Worm (Caenorhabditis elegans) whole organism, L1 larva: ENCODE measurements around the gene fbxb-106.

ENCODE experiments used
- C04F5.9 ChIP-seq: sonication (generic microtip); optimal IDR thresholded peaks from 2 replicates; lab custom pipeline; 2016; ENCODE audit warnings: missing genetic modification characterization, missing compliant biosample characterization
- C34B4.2 ChIP-seq: sonication (generic microtip); optimal IDR thresholded peaks from 2 replicates; lab custom pipeline; 2017; ENCODE audit warnings: mild to moderate bottlenecking, missing genetic modification characterization, missing compliant biosample characterization
- F16B12.6 ChIP-seq: fragments of 150-350 bp; optimal IDR thresholded peaks from 2 replicates; lab custom pipeline; 2014; ENCODE audit warnings: missing biosample characterization, missing genetic modification characterization
- alr-1 ChIP-seq: fragments of 200-800 bp; sonication (Bioruptor generic); optimal IDR thresholded peaks from 2 replicates; lab custom pipeline; 2018; ENCODE audit warnings: borderline replicate concordance, mild to moderate bottlenecking, missing genetic modification characterization, missing compliant biosample characterization
- ama-1 ChIP-seq: fragments of 150-350 bp; optimal IDR thresholded peaks from 2 replicates; lab custom pipeline; 2014
- ceh-63 ChIP-seq: fragments of 200-800 bp; sonication (Bioruptor generic); optimal IDR thresholded peaks from 2 replicates; lab custom pipeline; 2018; ENCODE audit warnings: mild to moderate bottlenecking, missing genetic modification characterization, missing compliant biosample characterization
- ceh-8 ChIP-seq: fragments of 200-800 bp; sonication (Bioruptor generic); optimal IDR thresholded peaks from 2 replicates; lab custom pipeline; 2018; ENCODE audit warnings: mild to moderate bottlenecking, missing genetic modification characterization, moderate library complexity, missing compliant biosample characterization
- ceh-90 ChIP-seq: sonication (generic microtip); optimal IDR thresholded peaks from 2 replicates; lab custom pipeline; 2016; ENCODE audit warnings: missing genetic modification characterization, missing compliant biosample characterization
- ces-1 ChIP-seq: fragments of 150-350 bp; optimal IDR thresholded peaks from 2 replicates; lab custom pipeline; 2014; ENCODE audit warnings: missing biosample characterization, missing genetic modification reagents, missing genetic modification characterization
- efl-1 ChIP-seq, 4 experiments: fragments of 150-350 bp; optimal IDR thresholded peaks in 3 of 4; peaks in 1 of 4; 1 replicate in 1 of 4; 2 replicates in 3 of 4; lab custom pipeline; 2014; ENCODE audit warnings: missing biosample characterization in 2 of 4, missing genetic modification characterization in 2 of 4, missing genetic modification reagents in 2 of 4
- egl-13 ChIP-seq: sonication (generic microtip); optimal IDR thresholded peaks from 2 replicates; lab custom pipeline; 2016; ENCODE audit warnings: missing genotype, missing genetic modification reagents, missing genetic modification characterization, missing compliant biosample characterization
- elt-2 ChIP-seq: sonication (generic microtip); optimal IDR thresholded peaks from 2 replicates; lab custom pipeline; 2016; ENCODE audit warnings: missing genetic modification characterization, mild to moderate bottlenecking, inconsistent platforms, missing compliant biosample characterization, missing genetic modification reagents
- elt-3 ChIP-seq, 6 experiments: fragments of 150-350 bp in 1 of 6; sonication (generic microtip); optimal IDR thresholded peaks; 2 replicates each; lab custom pipeline; 2017 to 2018; ENCODE audit warnings: missing biosample characterization in 6 of 6, missing genetic modification characterization in 6 of 6, inconsistent platforms in 1 of 6
- fkh-10 ChIP-seq: sonication (generic microtip); optimal IDR thresholded peaks from 2 replicates; lab custom pipeline; 2017; ENCODE audit warnings: missing biosample characterization, missing genetic modification reagents, missing genetic modification characterization
- fkh-8 ChIP-seq: sonication (generic microtip); optimal IDR thresholded peaks from 2 replicates; lab custom pipeline; 2016; ENCODE audit warnings: mild to moderate bottlenecking, missing genetic modification characterization, missing compliant biosample characterization
- grh-1 ChIP-seq: fragments of 200-800 bp; sonication (Bioruptor generic); IDR thresholded peaks from 2 replicates; pipeline ENCODE4 v1.3.6; 2022; ENCODE audit warnings: missing genetic modification reagents, missing genetic modification characterization, missing compliant biosample characterization
- hlh-4 ChIP-seq: sonication (generic microtip); optimal IDR thresholded peaks from 2 replicates; lab custom pipeline; 2016; ENCODE audit warnings: mild to moderate bottlenecking, missing genetic modification characterization, missing compliant biosample characterization
- hpl-2 ChIP-seq: fragments of 150-350 bp; optimal IDR thresholded peaks from 2 replicates; lab custom pipeline; 2014; ENCODE audit warnings: missing biosample characterization, missing genetic modification reagents, missing genetic modification characterization
- irx-1 ChIP-seq: sonication (generic microtip); optimal IDR thresholded peaks from 2 replicates; lab custom pipeline; 2016; ENCODE audit warnings: missing genetic modification characterization, missing compliant biosample characterization
- jun-1 ChIP-seq: fragments of 150-350 bp; optimal IDR thresholded peaks from 2 replicates; lab custom pipeline; 2014; ENCODE audit warnings: missing biosample characterization, missing genetic modification reagents, missing genetic modification characterization
- lin-13 ChIP-seq: fragments of 150-350 bp; optimal IDR thresholded peaks from 2 replicates; lab custom pipeline; 2014; ENCODE audit warnings: missing biosample characterization, missing genetic modification reagents, missing genetic modification characterization
- lin-14 ChIP-seq: fragments of 200-800 bp; sonication (Bioruptor generic); optimal IDR thresholded peaks from 2 replicates; lab custom pipeline; 2018; ENCODE audit warnings: mild to moderate bottlenecking, missing genetic modification characterization, moderate library complexity, missing compliant biosample characterization
- lin-39 ChIP-seq: fragments of 150-350 bp; optimal IDR thresholded peaks from 2 replicates; lab custom pipeline; 2014; ENCODE audit warnings: missing biosample characterization, missing genetic modification reagents, missing genetic modification characterization
- lir-3 ChIP-seq: sonication (generic microtip); optimal IDR thresholded peaks from 2 replicates; lab custom pipeline; 2016; ENCODE audit warnings: mild to moderate bottlenecking, missing genetic modification characterization, moderate library complexity, missing compliant biosample characterization; ENCODE audit not compliant: poor library complexity
- mab-9 ChIP-seq: fragments of 200-800 bp; sonication (Bioruptor generic); IDR thresholded peaks from 2 replicates; pipeline ENCODE4 v1.3.6; 2022; ENCODE audit warnings: missing genetic modification reagents, missing genetic modification characterization, missing compliant biosample characterization
- mdl-1 ChIP-seq, 2 experiments: fragments of 150-350 bp; optimal IDR thresholded peaks; 2 replicates each; lab custom pipeline; 2014 to 2017; ENCODE audit warnings: missing biosample characterization in 2 of 2, missing genetic modification characterization in 2 of 2, inconsistent platforms in 1 of 2
- nhr-237 ChIP-seq: fragments of 150-350 bp; optimal IDR thresholded peaks from 2 replicates; lab custom pipeline; 2014; ENCODE audit warnings: missing biosample characterization, missing genetic modification characterization
- nhr-28 ChIP-seq: fragments of 150-350 bp; optimal IDR thresholded peaks from 2 replicates; lab custom pipeline; 2014; ENCODE audit warnings: missing biosample characterization, missing genetic modification characterization
- nhr-47 ChIP-seq: sonication (generic microtip); optimal IDR thresholded peaks from 2 replicates; lab custom pipeline; 2016; ENCODE audit warnings: mild to moderate bottlenecking, missing genetic modification characterization, moderate library complexity, missing compliant biosample characterization
- nhr-77 ChIP-seq: fragments of 150-350 bp; optimal IDR thresholded peaks from 2 replicates; lab custom pipeline; 2014; ENCODE audit warnings: missing biosample characterization, missing genetic modification characterization
- pax-3 ChIP-seq: fragments of 200-800 bp; sonication (Bioruptor generic); optimal IDR thresholded peaks from 2 replicates; lab custom pipeline; 2018; ENCODE audit warnings: mild to moderate bottlenecking, missing genetic modification characterization, moderate library complexity, missing compliant biosample characterization
- pqm-1 ChIP-seq: sonication (generic microtip); optimal IDR thresholded peaks from 3 replicates; lab custom pipeline; 2017; ENCODE audit warnings: missing biosample characterization, missing genetic modification characterization
- rnt-1 ChIP-seq: sonication (generic microtip); optimal IDR thresholded peaks from 2 replicates; lab custom pipeline; 2016; ENCODE audit warnings: mild to moderate bottlenecking, missing genetic modification characterization, moderate library complexity, missing compliant biosample characterization
- sox-4 ChIP-seq: sonication (generic microtip); optimal IDR thresholded peaks from 2 replicates; lab custom pipeline; 2016; ENCODE audit warnings: missing genetic modification characterization, missing compliant biosample characterization
- sup-37 ChIP-seq: fragments of 200-800 bp; sonication (Bioruptor generic); optimal IDR thresholded peaks from 2 replicates; lab custom pipeline; 2018; ENCODE audit warnings: mild to moderate bottlenecking, missing genetic modification characterization, missing compliant biosample characterization
- swsn-7 ChIP-seq: sonication (generic microtip); optimal IDR thresholded peaks from 2 replicates; lab custom pipeline; 2016; ENCODE audit warnings: missing genetic modification characterization, missing compliant biosample characterization
- tlp-1 ChIP-seq: fragments of 150-350 bp; optimal IDR thresholded peaks from 2 replicates; lab custom pipeline; 2014; ENCODE audit warnings: missing biosample characterization, missing genetic modification characterization
- unc-130 ChIP-seq: fragments of 150-350 bp; optimal IDR thresholded peaks from 2 replicates; lab custom pipeline; 2017; ENCODE audit warnings: missing biosample characterization, missing genetic modification characterization, inconsistent platforms
- vab-15 ChIP-seq: sonication (generic microtip); optimal IDR thresholded peaks from 2 replicates; lab custom pipeline; 2017; ENCODE audit warnings: missing genotype, mild to moderate bottlenecking, missing genetic modification characterization, missing compliant biosample characterization
- xbp-1 ChIP-seq: sonication (generic microtip); optimal IDR thresholded peaks from 2 replicates; lab custom pipeline; 2016; ENCODE audit warnings: missing genetic modification characterization, missing compliant biosample characterization
- ztf-11 ChIP-seq, 2 experiments: sonication (generic microtip); optimal IDR thresholded peaks; 2 replicates each; lab custom pipeline; 2016 to 2017; ENCODE audit warnings: missing genetic modification characterization in 2 of 2, missing biosample characterization in 1 of 2, missing compliant biosample characterization in 1 of 2
- ztf-4 ChIP-seq: fragments of 150-350 bp; optimal IDR thresholded peaks from 2 replicates; lab custom pipeline; 2014; ENCODE audit warnings: missing biosample characterization, missing genetic modification characterization

Gene fbxb-106

ce11 chrII:2769021-2769420, 6.8 kb downstream of the fbxb-106 start, which contains the start of gene F08D12.7:
Gene F08D12.7, minus strand, starts transcription at chrII:2769121.
- TF ChIP-seq rnt-1 (tag; lab: Kevin White, UChicago) (peak; percentile 8), efl-1 (optimal IDR thresholded peaks at IDR 0.05; lab: Kevin White, UChicago) (no peak), efl-1 (GFP tag; optimal IDR thresholded peaks at IDR 0.05 in 1 of 2; lab: Kevin White, UChicago) (no peak)

DNA sequence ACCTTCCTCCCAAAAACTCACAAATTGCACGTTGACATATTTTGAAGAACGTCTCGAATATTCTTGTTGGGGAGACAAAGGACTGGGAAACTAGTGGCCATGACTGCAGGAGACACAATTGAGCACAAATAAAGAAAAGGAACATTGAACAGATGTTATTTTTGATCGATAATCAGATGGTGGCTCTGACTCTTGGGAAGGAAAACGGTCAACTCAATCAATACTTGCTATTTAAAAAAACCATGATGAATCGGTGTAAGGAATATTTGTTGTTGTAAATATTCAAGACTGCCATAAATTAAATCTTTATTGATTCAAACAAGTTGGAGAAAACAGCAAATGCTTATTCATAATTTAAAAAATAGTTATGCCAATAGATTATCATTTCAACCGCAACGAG, 8.6 kb downstream of the fbxb-106 start, which contains the start of gene fbxb-105:
fbxb-105 (minus strand) TSS at position 101 of the 400 bp plus-strand sequence.
- TF ChIP-seq egl-13 (tag; lab: Kevin White, UChicago) (no peak), ceh-90 (tag; lab: Kevin White, UChicago) (no peak), hlh-4 (tag; lab: Kevin White, UChicago) (no peak), mdl-1 (tag; optimal IDR thresholded peaks at IDR 0.05; lab: Kevin White, UChicago) (no peak), alr-1 (no peak), nhr-47 (tag; lab: Kevin White, UChicago) (no peak), ces-1 (GFP tag; lab: Kevin White, UChicago) (no peak), nhr-77 (tag; lab: Kevin White, UChicago) (no peak), C34B4.2 (tag; lab: Kevin White, UChicago) (no peak), rnt-1 (tag; lab: Kevin White, UChicago) (no peak), ceh-8 (GFP tag; lab: Kevin White, UChicago) (no peak), hpl-2 (GFP tag; lab: Kevin White, UChicago) (no peak), jun-1 (tag; lab: Kevin White, UChicago) (no peak), pqm-1 (no peak), tlp-1 (no peak), elt-3 (tag; optimal IDR thresholded peaks at IDR 0.05; lab: Kevin White, UChicago) (no peak), sox-4 (no peak), sup-37 (GFP tag; lab: Kevin White, UChicago) (no peak)

- TF ChIP-seq egl-13 (tag; lab: Kevin White, UChicago) (no peak), nhr-28 (tag; lab: Kevin White, UChicago) (no peak), unc-130 (tag; lab: Kevin White, UChicago) (no peak), lin-13 (GFP tag; lab: Kevin White, UChicago) (no peak), mab-9 (no peak), grh-1 (GFP tag; lab: Robert Waterston, UW) (no peak), swsn-7 (tag; lab: Kevin White, UChicago) (no peak), nhr-237 (tag; lab: Kevin White, UChicago) (no peak), tlp-1 (no peak), efl-1 (optimal IDR thresholded peaks at IDR 0.05; lab: Kevin White, UChicago) (no peak), efl-1 (GFP tag; optimal IDR thresholded peaks at IDR 0.05 in 1 of 2; lab: Kevin White, UChicago) (no peak), lin-39 (tag; lab: Kevin White, UChicago) (no peak), lin-14 (GFP tag; lab: Kevin White, UChicago) (no peak), vab-15 (tag; lab: Kevin White, UChicago) (no peak), pax-3 (no peak), fkh-10 (GFP tag; lab: Kevin White, UChicago) (no peak), sup-37 (GFP tag; lab: Kevin White, UChicago) (no peak), C04F5.9 (tag; lab: Kevin White, UChicago) (no peak), ceh-63 (GFP tag; lab: Kevin White, UChicago) (no peak)
- TF ChIP-seq, all 84 proteins: peak for 0
These were observed 10.0 kb downstream of the fbxb-106 start, which contains the start of gene sdz-10 for ce11 chrII:2772166-2772565. Gene sdz-10, minus strand, starts transcription at chrII:2772266.

- TF ChIP-seq C34B4.2 (tag; lab: Kevin White, UChicago) (no peak), fkh-8 (tag; lab: Kevin White, UChicago) (no peak), xbp-1 (tag; lab: Kevin White, UChicago) (no peak), ztf-4 (tag; lab: Kevin White, UChicago) (no peak), rnt-1 (tag; lab: Kevin White, UChicago) (no peak), nhr-237 (tag; lab: Kevin White, UChicago) (no peak), ama-1 (lab: Kevin White, UChicago) (no peak), F16B12.6 (tag; lab: Kevin White, UChicago) (no peak), lir-3 (no peak), mdl-1 (tag; optimal IDR thresholded peaks at IDR 0.05; lab: Kevin White, UChicago) (no peak), hpl-2 (GFP tag; lab: Kevin White, UChicago) (no peak), irx-1 (no peak), elt-2 (tag; lab: Kevin White, UChicago) (no peak), ztf-11 (tag; optimal IDR thresholded peaks at IDR 0.05; lab: Kevin White, UChicago) (no peak)
These were observed 11.3 kb downstream of the fbxb-106 start, which contains the start of gene sdz-9 for ce11 chrII:2773534-2773933. Gene sdz-9, minus strand, starts transcription at chrII:2773634.
